Worm (Caenorhabditis elegans): ENCODE results near the gene B0238.15.

B0238.15 gene

DNA sequence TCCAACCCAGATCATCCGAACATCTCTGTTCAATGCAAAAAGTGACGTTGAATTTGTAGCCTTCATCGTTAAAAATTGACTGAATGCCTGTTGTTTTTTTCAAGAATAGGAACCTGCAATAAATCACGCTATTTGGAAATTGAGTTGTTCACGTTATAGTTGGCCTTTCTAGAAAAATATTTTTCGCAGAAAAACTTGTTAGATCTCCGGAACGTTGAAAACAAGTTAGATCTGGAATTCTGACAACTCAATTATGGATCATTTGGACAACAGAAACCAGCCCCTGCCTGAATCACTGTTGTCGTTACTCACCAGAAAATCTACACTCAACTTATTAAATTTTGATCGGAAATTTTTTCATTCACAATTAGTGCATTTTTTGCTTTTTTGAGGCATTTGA lies 17.4 kb downstream of the B0238.15 start, which contains the start of gene srt-67:
Gene srt-67, minus strand, starts transcription at position 101 of the 400 bp plus-strand sequence.
- TF ChIP-seq nhr-6 (tag; optimal IDR thresholded peaks at IDR 0.05): no peak
- TF ChIP-seq nhr-11 (tag; optimal IDR thresholded peaks at IDR 0.05): no peak
- TF ChIP-seq nhr-129 (tag; optimal IDR thresholded peaks at IDR 0.05): no peak
- no peak for TF ChIP-seq C34F6.9 (tag; optimal IDR thresholded peaks at IDR 0.05)
- TF ChIP-seq unc-55 (GFP tag; optimal IDR thresholded peaks at IDR 0.05): no peak
- TF ChIP-seq ZK546.5 (tag; optimal IDR thresholded peaks at IDR 0.05): no peak
- no peak for TF ChIP-seq nhr-77 (tag; optimal IDR thresholded peaks at IDR 0.05)
- TF ChIP-seq sma-3 (GFP tag; optimal IDR thresholded peaks at IDR 0.05): no peak
- TF ChIP-seq blmp-1 (tag; optimal IDR thresholded peaks at IDR 0.05; ENCODE audit: insufficient read depth): no peak
- no peak for TF ChIP-seq alr-1 (tag; optimal IDR thresholded peaks at IDR 0.05)
- no peak for TF ChIP-seq nhr-21 (tag; optimal IDR thresholded peaks at IDR 0.05)
- no peak for TF ChIP-seq mdl-1 (tag; optimal IDR thresholded peaks at IDR 0.05)
- TF ChIP-seq gmeb-1 (tag; optimal IDR thresholded peaks at IDR 0.05): no peak
- TF ChIP-seq sem-4 (tag; optimal IDR thresholded peaks at IDR 0.05): no peak
- TF ChIP-seq skn-1 (tag; optimal IDR thresholded peaks at IDR 0.05): no peak

DNA sequence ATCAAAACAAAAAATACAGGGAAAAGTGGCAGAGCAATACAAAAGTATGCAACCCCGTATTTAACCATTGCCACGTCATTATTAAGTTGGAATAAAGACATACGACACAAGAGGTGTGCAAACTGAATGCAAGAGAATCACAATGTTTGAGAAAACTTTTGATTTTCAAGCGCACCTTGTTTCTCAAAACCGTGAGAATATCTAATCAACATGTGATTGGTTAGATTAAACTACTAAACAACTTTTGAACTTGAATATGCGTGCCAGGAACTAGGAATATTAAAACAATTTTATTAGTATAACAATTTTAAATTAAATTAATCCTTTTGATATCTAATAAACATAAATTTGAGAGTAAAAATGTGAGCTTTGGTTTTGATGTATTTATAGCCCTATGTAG lies 19.4 kb downstream of the B0238.15 start, which contains the start of gene srt-70:
Gene srt-70, minus strand, starts transcription at position 101 of the 400 bp plus-strand sequence.
- TF ChIP-seq nhr-77 (tag; optimal IDR thresholded peaks at IDR 0.05): no peak
- TF ChIP-seq sma-9 (GFP tag; optimal IDR thresholded peaks at IDR 0.05): no peak
- no peak for TF ChIP-seq sma-9 (tag; optimal IDR thresholded peaks at IDR 0.05)
- TF ChIP-seq ama-1 (optimal IDR thresholded peaks at IDR 0.05): no peak
- no peak for TF ChIP-seq unc-39 (tag; optimal IDR thresholded peaks at IDR 0.05)
- TF ChIP-seq nhr-6 (tag; optimal IDR thresholded peaks at IDR 0.05): no peak
- TF ChIP-seq lin-11 (tag; optimal IDR thresholded peaks at IDR 0.05): no peak
- TF ChIP-seq Y55F3AM.14 (GFP tag; optimal IDR thresholded peaks at IDR 0.05): no peak
- TF ChIP-seq F13H6.1 (tag; optimal IDR thresholded peaks at IDR 0.05): no peak
- no peak for TF ChIP-seq elt-1 (tag; optimal IDR thresholded peaks at IDR 0.05)
- TF ChIP-seq nhr-237 (tag; optimal IDR thresholded peaks at IDR 0.05): no peak
- TF ChIP-seq R02D3.7 (tag; optimal IDR thresholded peaks at IDR 0.05): no peak
- TF ChIP-seq sem-4 (tag; optimal IDR thresholded peaks at IDR 0.05): no peak
- TF ChIP-seq nhr-12 (tag; optimal IDR thresholded peaks at IDR 0.05): no peak
- TF ChIP-seq nhr-11 (tag; optimal IDR thresholded peaks at IDR 0.05): no peak
- no peak for TF ChIP-seq mab-5 (tag; optimal IDR thresholded peaks at IDR 0.05)
- no peak for TF ChIP-seq egl-27 (tag; optimal IDR thresholded peaks at IDR 0.05)
- TF ChIP-seq nhr-129 (tag; optimal IDR thresholded peaks at IDR 0.05): no peak
- TF ChIP-seq ceh-16 (tag; optimal IDR thresholded peaks at IDR 0.05): no peak
- no peak for TF ChIP-seq lin-13 (GFP tag; optimal IDR thresholded peaks at IDR 0.05)
- no peak for TF ChIP-seq unc-62 (GFP tag; optimal IDR thresholded peaks at IDR 0.05)

DNA sequence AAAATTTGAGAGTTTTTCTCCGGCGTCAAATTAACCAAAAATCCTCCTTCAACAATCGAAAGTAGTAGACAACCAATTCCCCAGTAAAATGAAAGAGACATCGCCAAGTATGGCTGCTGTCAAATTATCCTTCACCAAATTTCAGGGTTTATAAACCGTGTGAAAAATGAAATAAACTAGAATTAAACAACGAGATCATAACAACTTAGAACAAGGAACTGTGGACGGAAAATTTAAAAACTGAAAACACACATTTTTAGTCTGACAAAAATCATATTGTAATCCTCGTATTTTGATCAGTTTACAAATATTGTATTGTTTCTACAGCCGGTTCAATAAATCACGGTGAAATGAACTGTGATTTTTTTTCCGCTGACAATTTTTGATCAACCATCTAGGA lies 23.0 kb downstream of the B0238.15 start, which contains the start of gene cest-30:
Gene cest-30, minus strand, starts transcription at position 101 of the 400 bp plus-strand sequence.
- no peak for TF ChIP-seq nhr-12 (tag; optimal IDR thresholded peaks at IDR 0.05)
- TF ChIP-seq Y55F3AM.14 (GFP tag; optimal IDR thresholded peaks at IDR 0.05): no peak
- no peak for TF ChIP-seq ceh-82 (tag; optimal IDR thresholded peaks at IDR 0.05)
- no peak for TF ChIP-seq elt-3 (tag; optimal IDR thresholded peaks at IDR 0.05)
- TF ChIP-seq peb-1 (tag; optimal IDR thresholded peaks at IDR 0.05): no peak

DNA sequence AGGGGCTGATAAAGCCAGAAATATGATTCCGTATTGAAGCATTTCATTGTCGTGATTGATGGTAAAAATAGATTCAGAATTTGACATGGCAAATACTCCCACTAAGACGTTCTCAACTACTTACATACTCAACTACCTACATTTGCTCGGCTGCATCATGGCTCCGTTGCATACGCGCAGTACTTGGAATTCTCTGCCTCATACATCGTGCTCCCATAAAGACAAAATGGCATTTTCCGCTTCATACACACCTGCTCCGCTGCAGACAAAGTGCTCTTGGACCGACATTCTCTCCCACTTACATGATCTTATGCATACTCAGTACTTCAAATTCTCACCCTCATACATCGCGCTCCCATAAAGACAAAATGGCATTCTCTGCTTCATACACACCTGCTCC lies 25.6 kb downstream of the B0238.15 start, which contains the start of the genes srt-69 and B0238.12:
Gene srt-69, minus strand, starts transcription at position 101 of the 400 bp plus-strand sequence.
Gene B0238.12, plus strand, starts transcription at position 264 of the 400 bp plus-strand sequence.
- no peak for TF ChIP-seq nhr-12 (tag; optimal IDR thresholded peaks at IDR 0.05)
- TF ChIP-seq peb-1 (tag; optimal IDR thresholded peaks at IDR 0.05): no peak
- TF ChIP-seq ama-1 (optimal IDR thresholded peaks at IDR 0.05): no peak
- no peak for TF ChIP-seq unc-62 (GFP tag; optimal IDR thresholded peaks at IDR 0.05)
- TF ChIP-seq dmd-4 (tag; optimal IDR thresholded peaks at IDR 0.05): no peak
- TF ChIP-seq unc-55 (GFP tag; optimal IDR thresholded peaks at IDR 0.05): no peak
- TF ChIP-seq nhr-23 (tag; optimal IDR thresholded peaks at IDR 0.05): no peak
- TF ChIP-seq fos-1 (tag; optimal IDR thresholded peaks at IDR 0.05): no peak
- no peak for TF ChIP-seq skn-1 (tag; optimal IDR thresholded peaks at IDR 0.05)
- no peak for TF ChIP-seq ztf-4 (tag; optimal IDR thresholded peaks at IDR 0.05)
- TF ChIP-seq elt-3 (tag; optimal IDR thresholded peaks at IDR 0.05): no peak
- TF ChIP-seq aly-2 (tag; optimal IDR thresholded peaks at IDR 0.05): no peak
- TF ChIP-seq nhr-10 (tag; optimal IDR thresholded peaks at IDR 0.05): no peak
- TF ChIP-seq mab-5 (tag; optimal IDR thresholded peaks at IDR 0.05): no peak
- no peak for TF ChIP-seq nhr-77 (tag; optimal IDR thresholded peaks at IDR 0.05)
- no peak for TF ChIP-seq lin-39 (tag; optimal IDR thresholded peaks at IDR 0.05)
- no peak for TF ChIP-seq zag-1 (tag; optimal IDR thresholded peaks at IDR 0.05)
- no peak for TF ChIP-seq nhr-6 (tag; optimal IDR thresholded peaks at IDR 0.05)
- no peak for TF ChIP-seq sma-9 (GFP tag; optimal IDR thresholded peaks at IDR 0.05)
- no peak for TF ChIP-seq sma-9 (tag; optimal IDR thresholded peaks at IDR 0.05)

All from whole organism, L2 larva.